Fruit fly (Drosophila melanogaster) Kc167 (cell line): ENCODE results near the gene Trl.

Experiments used
- Myc ChIP-seq: fragments of >200 bp; optimal IDR thresholded peaks from 2 replicates; lab custom pipeline; 2017; ENCODE audit warnings: missing external identifiers
- Sin3A ChIP-seq: fragments of >200 bp; optimal IDR thresholded peaks from 2 replicates; lab custom pipeline; 2018; ENCODE audit warnings: missing external identifiers
- h ChIP-seq: fragments of >200 bp; optimal IDR thresholded peaks from 3 replicates; lab custom pipeline; 2018; ENCODE audit warnings: missing external identifiers
- insv ChIP-seq: fragments of >200 bp; optimal IDR thresholded peaks from 3 replicates; lab custom pipeline; 2018; ENCODE audit warnings: missing external identifiers
- psq ChIP-seq: fragments of >200 bp; optimal IDR thresholded peaks from 2 replicates; lab custom pipeline; 2017; ENCODE audit warnings: missing external identifiers
- ttk ChIP-seq: sonication (Bioruptor generic); optimal IDR thresholded peaks from 2 replicates; lab custom pipeline; 2017; ENCODE audit warnings: missing external identifiers

Gene Trl

DNA sequence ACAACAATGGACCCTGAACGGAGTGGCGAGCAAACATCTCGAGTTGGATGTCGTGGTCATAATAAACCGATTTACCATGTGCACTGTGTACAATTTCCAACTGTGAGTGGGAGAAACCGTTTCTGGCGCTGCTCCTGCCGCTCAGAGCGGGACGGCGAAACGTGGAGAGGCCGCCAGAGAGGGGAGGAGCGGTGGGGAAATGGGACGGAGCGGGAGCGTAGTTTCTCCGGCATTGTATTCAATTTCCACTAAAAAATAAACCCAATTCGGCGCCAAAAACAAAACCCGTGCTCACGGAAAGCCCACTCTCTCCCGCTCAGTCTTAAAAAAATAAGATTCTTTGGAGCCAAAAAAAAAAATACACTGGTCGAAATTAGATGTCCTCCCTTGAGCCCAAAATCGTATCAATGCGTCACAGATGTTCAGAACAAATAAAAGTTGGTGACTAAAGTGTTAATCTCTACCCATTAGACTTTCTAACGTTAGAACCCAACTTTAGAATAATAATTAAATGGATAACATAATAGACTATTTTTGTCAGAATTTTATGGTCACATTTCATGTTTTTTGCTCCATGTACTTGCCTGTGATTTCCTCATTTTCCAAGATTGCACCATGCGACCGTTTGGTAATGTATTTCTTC is 744 bp downstream of the Trl start:
- TF ChIP-seq insv (lab: Kevin White, UChicago), result no peak
- TF ChIP-seq psq (lab: Kevin White, UChicago), result no peak
- TF ChIP-seq Sin3A (lab: Kevin White, UChicago), result no peak
- no peak for TF ChIP-seq Myc (lab: Kevin White, UChicago)
- TF ChIP-seq h, result no peak
- no peak for TF ChIP-seq ttk (lab: Kevin White, UChicago)

DNA sequence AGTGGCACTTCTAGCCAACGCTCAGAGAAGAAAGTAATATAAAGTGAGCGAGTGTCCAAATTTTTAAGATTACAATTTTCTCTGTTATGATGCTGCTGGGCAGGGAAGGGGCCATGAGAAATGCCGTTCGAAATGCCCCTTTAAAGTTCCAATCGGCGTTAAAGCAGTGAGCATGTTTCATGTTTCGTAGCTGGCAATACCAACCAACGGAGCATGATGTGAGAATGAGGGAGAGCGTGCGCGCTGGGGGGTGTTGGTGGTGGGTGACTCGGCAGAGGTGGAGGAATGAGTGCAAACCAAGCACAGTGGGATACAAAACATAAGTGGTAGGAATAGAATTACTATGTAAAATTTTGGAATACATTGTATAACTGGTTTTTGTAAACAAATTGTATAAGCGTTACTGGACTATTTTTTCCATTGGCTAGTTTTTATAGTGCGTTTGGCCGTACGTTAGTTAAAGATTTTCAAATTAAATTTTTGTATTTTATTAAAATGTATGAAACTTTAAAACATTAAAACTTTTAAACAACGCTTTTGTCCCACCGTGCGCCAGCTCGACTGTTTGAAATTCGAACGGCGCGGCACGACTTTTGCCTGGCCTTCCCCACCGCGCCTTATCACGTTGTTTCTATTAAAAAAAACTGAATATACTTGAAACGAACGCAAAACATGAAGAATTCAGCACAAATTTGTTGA is 1.6 kb downstream of the Trl start:
- no peak for TF ChIP-seq h
- TF ChIP-seq Sin3A (lab: Kevin White, UChicago), result no peak
- no peak for TF ChIP-seq insv (lab: Kevin White, UChicago)
- TF ChIP-seq ttk (lab: Kevin White, UChicago), result no peak
- TF ChIP-seq Myc (lab: Kevin White, UChicago), result no peak
- no peak for TF ChIP-seq psq (lab: Kevin White, UChicago)

DNA sequence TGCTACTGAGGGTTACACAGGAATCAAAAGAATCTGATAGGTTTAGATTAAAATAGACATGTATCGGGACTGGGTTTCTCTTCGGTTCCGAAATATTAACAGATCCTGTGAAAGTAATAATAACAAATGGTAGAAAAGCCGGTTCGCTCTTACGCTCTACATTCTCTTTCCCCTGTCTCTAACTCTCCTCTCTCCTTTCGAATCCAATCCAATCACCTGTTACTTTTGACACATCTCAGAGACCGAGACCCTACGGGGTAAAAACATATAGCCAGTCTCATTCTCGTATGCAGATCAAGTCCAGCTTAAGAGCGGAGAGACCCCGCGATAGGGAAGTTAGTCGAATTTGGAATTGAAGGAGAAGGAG is 2.1 kb downstream of the Trl start:
- no peak for TF ChIP-seq Myc (lab: Kevin White, UChicago)
- TF ChIP-seq psq (lab: Kevin White, UChicago), result no peak
- TF ChIP-seq ttk (lab: Kevin White, UChicago), result no peak
- TF ChIP-seq insv (lab: Kevin White, UChicago), result no peak
- no peak for TF ChIP-seq Sin3A (lab: Kevin White, UChicago)
- no peak for TF ChIP-seq h

dm6 chr3L:14757464-14758384 is 3.1 kb downstream of the Trl start, which contains the start of gene CG42507:
CG42507 (minus strand) TSS chr3L:14757962.
- TF ChIP-seq h (no peak), ttk (lab: Kevin White, UChicago) (no peak), insv (lab: Kevin White, UChicago) (no peak), Sin3A (lab: Kevin White, UChicago) (no peak), psq (lab: Kevin White, UChicago) (no peak), Myc (lab: Kevin White, UChicago) (no peak)

dm6 chr3L:14756724-14757463 is 4.0 kb downstream of the Trl start:
- TF ChIP-seq h (no peak), psq (lab: Kevin White, UChicago) (no peak), Myc (lab: Kevin White, UChicago) (no peak), insv (lab: Kevin White, UChicago) (no peak), Sin3A (lab: Kevin White, UChicago) (no peak), ttk (lab: Kevin White, UChicago) (no peak)

DNA sequence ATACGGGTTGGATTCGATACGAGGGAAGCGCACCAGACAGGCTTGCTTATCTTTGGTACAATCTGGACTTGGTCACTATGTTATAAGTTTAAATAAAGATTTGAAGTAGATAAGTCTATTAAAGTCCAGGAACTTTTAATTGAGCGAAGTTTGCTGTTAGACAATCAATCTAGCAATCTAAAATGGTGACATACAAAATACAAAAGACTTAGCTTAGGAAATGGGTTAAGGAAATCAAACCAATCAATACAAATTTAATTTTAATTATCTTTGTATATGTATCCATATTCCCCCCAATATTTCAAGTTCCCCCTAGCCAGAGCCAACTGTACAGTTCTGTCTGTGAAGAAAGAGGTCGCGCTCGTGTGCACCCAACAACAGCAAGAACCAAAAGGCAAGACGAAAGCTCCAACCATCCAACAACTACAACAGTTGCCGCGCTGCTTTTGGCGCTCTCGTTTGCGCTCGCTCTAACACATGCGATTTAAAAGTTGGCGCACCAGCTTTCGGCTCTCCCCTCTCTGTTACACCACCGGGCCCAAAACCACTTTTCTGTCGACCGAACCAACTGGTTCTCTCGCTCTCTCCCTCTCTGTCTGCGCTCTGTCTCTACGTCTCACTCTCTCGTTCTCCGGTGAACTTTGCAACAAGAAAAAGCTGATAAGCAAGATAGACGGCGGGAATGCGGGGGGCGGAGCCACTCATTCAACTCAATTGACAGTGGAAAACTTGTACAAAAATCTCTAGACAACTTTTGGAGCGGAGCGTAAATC is 4.7 kb downstream of the Trl start:
- TF ChIP-seq psq (lab: Kevin White, UChicago) (no peak), h (no peak), Sin3A (lab: Kevin White, UChicago) (no peak), insv (lab: Kevin White, UChicago) (no peak)

DNA sequence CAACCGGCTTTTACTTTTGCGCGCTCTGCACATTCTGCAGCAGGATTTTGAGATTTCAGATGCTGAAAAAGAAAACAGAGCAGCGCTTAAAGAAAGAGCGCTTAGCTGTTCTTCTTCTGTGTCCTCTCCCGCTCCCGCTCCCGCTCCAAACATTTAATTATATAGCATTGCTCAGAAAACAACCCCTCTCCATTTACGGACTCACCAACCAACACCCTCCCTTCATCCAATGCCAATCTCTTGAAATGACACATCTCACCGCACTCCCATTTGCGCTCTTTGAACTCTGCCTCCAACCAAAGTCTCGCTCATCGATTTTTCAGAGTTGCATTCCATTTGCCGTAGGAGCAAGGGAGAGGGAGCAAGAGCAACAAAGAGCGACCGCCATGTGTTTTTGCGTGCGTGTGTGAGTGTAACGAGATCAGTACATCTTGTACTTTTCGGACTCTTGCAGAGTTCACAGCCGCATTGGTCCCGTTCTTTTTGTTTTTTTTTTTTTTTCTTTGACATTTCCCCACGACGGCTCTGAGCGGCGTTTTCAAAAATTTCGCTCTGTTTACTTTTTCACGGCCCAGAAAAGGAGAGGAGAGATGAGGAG is 5.7 kb downstream of the Trl start:
- TF ChIP-seq psq (lab: Kevin White, UChicago) (no peak), ttk (lab: Kevin White, UChicago) (no peak), h (no peak), insv (lab: Kevin White, UChicago) (no peak), Myc (lab: Kevin White, UChicago) (no peak), Sin3A (lab: Kevin White, UChicago) (no peak)

DNA sequence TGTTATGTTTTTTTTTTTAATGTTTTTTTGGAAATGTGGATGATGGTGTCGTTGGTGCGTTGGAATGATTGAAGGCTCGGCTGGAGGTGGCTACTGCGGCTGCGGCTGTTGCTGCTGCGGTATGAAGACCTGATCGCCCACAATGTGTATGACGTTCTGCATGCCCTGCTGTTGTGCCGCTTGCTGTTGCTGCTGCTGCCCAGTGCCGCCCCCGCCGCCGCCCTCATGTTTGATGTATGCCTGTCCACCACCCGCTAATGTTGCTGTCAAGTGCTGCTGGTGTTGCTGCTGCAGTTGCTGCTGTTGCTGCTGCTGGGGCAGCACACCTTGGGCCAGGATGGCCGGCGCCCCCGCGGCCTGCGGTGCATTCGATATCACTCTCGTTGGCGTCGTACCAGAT is 8.0 kb downstream of the Trl start:
- TF ChIP-seq h (no peak), Myc (lab: Kevin White, UChicago) (no peak), ttk (lab: Kevin White, UChicago) (no peak), Sin3A (lab: Kevin White, UChicago) (no peak), insv (lab: Kevin White, UChicago) (no peak), psq (lab: Kevin White, UChicago) (no peak)

dm6 chr3L:14751056-14751671 is 9.7 kb downstream of the Trl start:
- TF ChIP-seq h, result no peak
- TF ChIP-seq ttk (lab: Kevin White, UChicago), result no peak
- no peak for TF ChIP-seq insv (lab: Kevin White, UChicago)
- no peak for TF ChIP-seq psq (lab: Kevin White, UChicago)
- TF ChIP-seq Sin3A (lab: Kevin White, UChicago), result no peak
- TF ChIP-seq Myc (lab: Kevin White, UChicago), result no peak
